Worm (Caenorhabditis elegans) whole organism, L1 larva: ENCODE measurements around the gene F54H12.2.
"Not testable (repeated sequence)": the region's sequence is repeated elsewhere in the genome, so short reads cannot be mapped to it uniquely, and the experiment has no call there.

Experiments
- elt-3 ChIP-seq, 6 experiments: fragments of 150-350 bp in 1 of 6; sonication (generic microtip); optimal IDR thresholded peaks; 2 replicates each; lab custom pipeline; 2017 to 2018; ENCODE audit warnings: missing biosample characterization in 6 of 6, missing genetic modification characterization in 6 of 6, inconsistent platforms in 1 of 6
- mab-9 ChIP-seq: fragments of 200-800 bp; sonication (Bioruptor generic); IDR thresholded peaks from 2 replicates; pipeline ENCODE4 v1.3.6; 2022; ENCODE audit warnings: missing genetic modification reagents, missing genetic modification characterization, missing compliant biosample characterization
- nhr-12 ChIP-seq: sonication (generic microtip); optimal IDR thresholded peaks from 2 replicates; lab custom pipeline; 2017; ENCODE audit warnings: missing biosample characterization, missing genetic modification characterization
- nhr-237 ChIP-seq: fragments of 150-350 bp; optimal IDR thresholded peaks from 2 replicates; lab custom pipeline; 2014; ENCODE audit warnings: missing biosample characterization, missing genetic modification characterization
- unc-62 ChIP-seq: fragments of 150-350 bp; optimal IDR thresholded peaks from 2 replicates; lab custom pipeline; 2014; ENCODE audit warnings: missing biosample characterization, missing genetic modification reagents, missing genetic modification characterization

DNA sequence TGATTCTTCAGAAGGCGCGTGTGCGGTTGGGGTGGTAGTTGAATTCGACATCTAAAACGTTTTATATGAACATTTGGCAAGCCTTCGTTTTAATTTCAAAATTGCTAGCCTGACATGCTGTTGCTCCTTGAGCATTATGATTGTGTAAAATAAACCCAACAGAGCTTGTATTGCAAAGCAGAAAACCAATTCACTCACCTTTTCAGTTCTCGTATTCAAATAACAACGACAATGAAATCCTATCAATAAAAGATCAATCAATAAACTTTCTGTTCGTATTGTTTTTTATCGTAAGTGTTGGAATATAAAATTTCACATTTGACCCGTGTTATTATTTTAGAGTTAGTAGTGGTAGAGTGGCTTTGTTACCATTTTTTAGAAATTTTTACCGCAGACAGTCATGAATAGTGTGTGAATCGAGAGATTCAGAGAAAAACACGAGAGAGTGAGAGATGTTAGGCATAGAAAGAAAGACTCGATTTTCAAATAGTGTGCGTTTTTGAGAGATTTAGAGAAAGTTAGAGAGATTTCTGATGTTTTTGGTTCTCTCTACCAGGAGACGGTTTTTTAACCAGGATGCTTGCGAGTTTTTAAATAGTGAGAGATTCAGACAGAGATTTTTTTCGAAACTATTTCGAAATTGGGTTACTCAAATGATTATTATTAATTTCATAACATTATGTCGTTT, 5.3 kb upstream of the F54H12.2 start, which contains the start of gene F54H12.10:
- TF ChIP-seq nhr-12 (tag; lab: Kevin White, UChicago); elt-3 (tag; optimal IDR thresholded peaks at IDR 0.05; lab: Kevin White, UChicago); nhr-237; mab-9 (GFP tag; lab: Robert Waterston, UW); unc-62 (GFP tag; lab: Kevin White, UChicago): not testable (repeated sequence)
